Fruit fly (Drosophila melanogaster): ENCODE results near the gene OXA1L.

DNA sequence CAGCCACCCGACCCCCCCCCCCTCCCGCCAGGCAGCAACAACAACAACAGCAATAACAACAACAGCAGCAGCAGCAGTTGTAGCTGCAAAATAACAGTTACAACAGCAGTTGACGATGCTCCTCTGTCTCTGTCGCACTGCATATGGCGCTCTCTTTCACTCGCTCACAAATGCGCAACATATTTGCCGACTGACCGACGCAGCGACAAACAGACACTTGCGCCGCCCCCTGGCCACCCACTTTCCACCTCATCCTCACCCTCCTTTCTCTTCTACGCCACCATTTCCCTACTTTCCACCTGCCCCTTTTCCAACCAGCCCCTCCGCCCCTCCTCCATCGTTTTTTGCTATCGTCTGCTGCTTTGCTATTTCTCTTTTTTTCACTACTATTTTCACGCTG, 32.2 kb downstream of the OXA1L start:
- TF ChIP-seq Mnt (GFP tag; optimal IDR thresholded peaks at IDR 0.05) (no peak), CG7101 (tag; optimal IDR thresholded peaks at IDR 0.05) (no peak), CG33017 (tag; optimal IDR thresholded peaks at IDR 0.05) (no peak), Crg-1 (GFP tag; optimal IDR thresholded peaks at IDR 0.05) (no peak), CG14711 (tag; optimal IDR thresholded peaks at IDR 0.05) (no peak), toe (GFP tag; optimal IDR thresholded peaks at IDR 0.05) (no peak), CG5204 (GFP tag; optimal IDR thresholded peaks at IDR 0.05) (no peak), cic (GFP tag; optimal IDR thresholded peaks at IDR 0.05) (no peak), CG11617 (GFP tag; optimal IDR thresholded peaks at IDR 0.05) (no peak), kay (GFP tag; ENCODE audit: borderline replicate concordance) (no peak), tj (GFP tag; optimal IDR thresholded peaks at IDR 0.05) (peak; percentile 77), ovo (GFP tag; optimal IDR thresholded peaks at IDR 0.05) (no peak), cnc (optimal IDR thresholded peaks at IDR 0.05) (no peak), Hr96 (GFP tag; optimal IDR thresholded peaks at IDR 0.05) (no peak)

Data from whole organism, adult.